Worm (Caenorhabditis elegans) whole organism, young adult: Measurements from ENCODE around the gene scc-1.

Experiments
- egl-18 ChIP-seq: fragments of 200-800 bp; sonication (Bioruptor generic); IDR thresholded peaks from 2 replicates; pipeline ENCODE4 v1.3.6; 2022; ENCODE audit warnings: missing genetic modification reagents, missing genetic modification characterization, missing compliant biosample characterization
- madf-3 ChIP-seq: fragments of 200-800 bp; sonication (Bioruptor generic); IDR thresholded peaks from 2 replicates; pipeline ENCODE4 v1.3.6; 2022; ENCODE audit warnings: missing genetic modification reagents, missing genetic modification characterization, missing compliant biosample characterization

The scc-1 gene

DNA sequence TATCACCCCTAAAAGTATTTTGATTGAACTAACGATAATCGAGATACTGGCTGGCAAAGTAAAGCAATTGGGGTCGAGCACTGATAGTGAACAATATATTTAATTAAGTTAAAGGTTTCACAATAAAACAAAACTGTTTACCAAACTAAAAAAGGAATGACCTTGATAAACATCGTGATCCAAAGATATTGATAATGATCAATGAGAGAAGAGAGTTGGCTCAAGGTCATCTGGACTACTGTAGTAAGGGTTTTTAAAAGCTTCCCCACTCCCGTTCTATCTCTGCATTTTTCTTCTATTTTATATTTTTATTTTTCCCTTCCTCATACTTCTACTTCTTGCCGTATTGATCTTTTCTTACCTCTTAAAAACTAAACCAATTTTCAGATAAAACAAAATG, 51.1 kb downstream of the scc-1 start, which contains the start of gene F41C3.2:
Gene F41C3.2 (plus strand): TSS at position 388 of the 400 bp plus-strand sequence.
- TF ChIP-seq madf-3 (GFP tag; lab: Robert Waterston, UW): no peak
- TF ChIP-seq egl-18 (GFP tag; lab: Robert Waterston, UW): no peak
